Fruit fly (Drosophila melanogaster) whole organism, prepupa: ENCODE measurements around the gene CG18581.

Experiments
- CG10669 ChIP-seq: fragments of 200-800 bp; sonication (Bioruptor generic); optimal IDR thresholded peaks from 3 replicates; lab custom pipeline; 2018; ENCODE audit warnings: missing biosample characterization, mild to moderate bottlenecking, missing genetic modification characterization, moderate library complexity
- CG11294 ChIP-seq: fragments of 200-800 bp; sonication (Bioruptor generic); IDR thresholded peaks from 2 replicates; pipeline ENCODE4 v1.3.6; 2022; ENCODE audit warnings: missing biosample characterization, missing genetic modification characterization
- CG11762 ChIP-seq: fragments of 200-800 bp; sonication (Bioruptor generic); optimal IDR thresholded peaks from 3 replicates; lab custom pipeline; 2016; ENCODE audit warnings: missing biosample characterization, missing genetic modification characterization; ENCODE audit not compliant: insufficient read depth
- CG15336 ChIP-seq: fragments of 200-800 bp; sonication (Bioruptor generic); IDR thresholded peaks from 2 replicates; pipeline ENCODE4 v1.3.6; 2022; ENCODE audit warnings: missing biosample characterization, missing genetic modification characterization
- CG1621 ChIP-seq: fragments of 200-800 bp; sonication (Bioruptor generic); optimal IDR thresholded peaks from 3 replicates; lab custom pipeline; 2018; ENCODE audit warnings: missing biosample characterization, mild to moderate bottlenecking, missing genetic modification characterization
- CG16779 ChIP-seq: fragments of 200-800 bp; sonication (Bioruptor generic); optimal IDR thresholded peaks from 3 replicates; lab custom pipeline; 2017; ENCODE audit warnings: missing biosample characterization, mild to moderate bottlenecking, missing genetic modification characterization
- CG3032 ChIP-seq: fragments of 200-800 bp; optimal IDR thresholded peaks from 2 replicates; lab custom pipeline; 2019; ENCODE audit warnings: missing biosample characterization, mild to moderate bottlenecking, missing genetic modification characterization, moderate library complexity
- CG31627 ChIP-seq: fragments of 200-800 bp; sonication (Bioruptor generic); optimal IDR thresholded peaks from 3 replicates; lab custom pipeline; 2016; ENCODE audit warnings: missing biosample characterization, missing genetic modification characterization
- CG32006 ChIP-seq: fragments of 200-800 bp; sonication (Bioruptor generic); optimal IDR thresholded peaks from 3 replicates; lab custom pipeline; 2017; ENCODE audit warnings: missing biosample characterization, mild to moderate bottlenecking, missing genetic modification characterization
- CG4318 ChIP-seq: fragments of 200-800 bp; sonication (Bioruptor generic); optimal IDR thresholded peaks from 3 replicates; lab custom pipeline; 2017; ENCODE audit warnings: missing biosample characterization, mild to moderate bottlenecking, missing genetic modification characterization
- CG6163 ChIP-seq: fragments of 200-800 bp; sonication (Bioruptor generic); IDR thresholded peaks from 3 replicates; pipeline ENCODE4 v1.3.6; 2022; ENCODE audit warnings: missing biosample characterization, missing genetic modification characterization
- CG6276 ChIP-seq: fragments of 200-800 bp; sonication (Bioruptor generic); optimal IDR thresholded peaks from 2 replicates; lab custom pipeline; 2017; ENCODE audit warnings: missing biosample characterization, mild to moderate bottlenecking, missing genetic modification characterization
- CG6854 ChIP-seq: fragments of 200-800 bp; sonication (Bioruptor generic); optimal IDR thresholded peaks from 2 replicates; lab custom pipeline; 2017; ENCODE audit warnings: missing biosample characterization, mild to moderate bottlenecking, missing genetic modification characterization
- CG7368 ChIP-seq: fragments of 200-800 bp; sonication (Bioruptor generic); optimal IDR thresholded peaks from 3 replicates; lab custom pipeline; 2016; ENCODE audit warnings: missing biosample characterization, missing genetic modification characterization
- CG9139 ChIP-seq: fragments of 200-800 bp; sonication (Bioruptor generic); optimal IDR thresholded peaks from 3 replicates; lab custom pipeline; 2017; ENCODE audit warnings: missing biosample characterization, mild to moderate bottlenecking, missing genetic modification characterization
- Eip75B ChIP-seq: fragments of 200-800 bp; sonication (Bioruptor generic); optimal IDR thresholded peaks from 3 replicates; lab custom pipeline; 2016; ENCODE audit warnings: missing biosample characterization, missing genetic modification characterization
- Ets21C ChIP-seq: fragments of 200-800 bp; sonication (Bioruptor generic); optimal IDR thresholded peaks from 3 replicates; lab custom pipeline; 2016; ENCODE audit warnings: missing biosample characterization, missing genetic modification characterization
- Ets96B ChIP-seq: fragments of 200-800 bp; optimal IDR thresholded peaks from 2 replicates; lab custom pipeline; 2019; ENCODE audit warnings: missing biosample characterization, mild to moderate bottlenecking, missing genetic modification characterization, moderate library complexity
- Gug ChIP-seq: fragments of 200-800 bp; sonication (Bioruptor generic); IDR thresholded peaks from 2 replicates; pipeline ENCODE4 v1.3.6; 2022; ENCODE audit warnings: missing biosample characterization, missing genetic modification characterization
- Hr38 ChIP-seq: sonication (Bioruptor generic); optimal IDR thresholded peaks from 2 replicates; lab custom pipeline; 2016; ENCODE audit warnings: missing biosample characterization, missing genetic modification characterization
- Hr39 ChIP-seq: fragments of 200-800 bp; sonication (Bioruptor generic); optimal IDR thresholded peaks from 2 replicates; lab custom pipeline; 2016; ENCODE audit warnings: missing biosample characterization, missing genetic modification characterization
- Hr4 ChIP-seq: fragments of 200-800 bp; sonication (Bioruptor generic); optimal IDR thresholded peaks from 3 replicates; lab custom pipeline; 2016; ENCODE audit warnings: missing biosample characterization, missing genetic modification characterization
- Lpt ChIP-seq: fragments of 200-800 bp; sonication (Bioruptor generic); optimal IDR thresholded peaks from 3 replicates; lab custom pipeline; 2016; ENCODE audit warnings: missing biosample characterization, missing genetic modification characterization
- OdsH ChIP-seq: fragments of 200-800 bp; sonication (Bioruptor generic); optimal IDR thresholded peaks from 3 replicates; lab custom pipeline; 2016; ENCODE audit warnings: missing biosample characterization, missing genetic modification characterization
- Smox ChIP-seq: fragments of 200-800 bp; sonication (Bioruptor generic); optimal IDR thresholded peaks from 3 replicates; lab custom pipeline; 2016; ENCODE audit warnings: missing biosample characterization, missing genetic modification characterization
- Sox102F ChIP-seq: fragments of 200-800 bp; sonication (Bioruptor generic); optimal IDR thresholded peaks from 2 replicates; lab custom pipeline; 2016; ENCODE audit warnings: missing biosample characterization, mild to moderate bottlenecking, missing genetic modification characterization
- Sox14 ChIP-seq: fragments of 200-800 bp; sonication (Bioruptor generic); optimal IDR thresholded peaks from 3 replicates; lab custom pipeline; 2016; ENCODE audit warnings: missing biosample characterization, missing genetic modification characterization
- Sox15 ChIP-seq: fragments of 200-800 bp; sonication (Bioruptor generic); optimal IDR thresholded peaks from 3 replicates; lab custom pipeline; 2016; ENCODE audit warnings: missing biosample characterization, missing genetic modification characterization
- cyc ChIP-seq: fragments of 200-800 bp; sonication (Bioruptor generic); optimal IDR thresholded peaks from 3 replicates; lab custom pipeline; 2016; ENCODE audit warnings: missing biosample characterization, missing genetic modification characterization
- dac ChIP-seq: fragments of 200-800 bp; sonication (Bioruptor generic); optimal IDR thresholded peaks from 2 replicates; lab custom pipeline; 2017; ENCODE audit warnings: missing biosample characterization, mild to moderate bottlenecking, missing genetic modification characterization
- dsx ChIP-seq: fragments of 200-800 bp; optimal IDR thresholded peaks from 3 replicates; lab custom pipeline; 2019; ENCODE audit warnings: missing biosample characterization, mild to moderate bottlenecking, missing genetic modification characterization, moderate library complexity; ENCODE audit not compliant: poor library complexity, severe bottlenecking
- eg ChIP-seq: fragments of 200-800 bp; sonication (Bioruptor generic); IDR thresholded peaks from 3 replicates; pipeline ENCODE4 v1.3.6; 2022; ENCODE audit warnings: missing biosample characterization, missing genetic modification characterization
- esn ChIP-seq: fragments of 200-800 bp; sonication (Bioruptor generic); optimal IDR thresholded peaks from 2 replicates; lab custom pipeline; 2016; ENCODE audit warnings: missing biosample characterization, mild to moderate bottlenecking, missing genetic modification characterization, moderate library complexity
- fd59A ChIP-seq: fragments of 200-800 bp; sonication (Bioruptor generic); optimal IDR thresholded peaks from 2 replicates; lab custom pipeline; 2017; ENCODE audit warnings: missing biosample characterization, mild to moderate bottlenecking, missing genetic modification characterization, missing genetic modification reagents
- fkh ChIP-seq: fragments of 200-800 bp; sonication (Bioruptor generic); optimal IDR thresholded peaks from 3 replicates; lab custom pipeline; 2017; ENCODE audit warnings: missing biosample characterization, mild to moderate bottlenecking, missing genetic modification characterization, moderate library complexity
- lz ChIP-seq: fragments of 200-800 bp; sonication (Bioruptor generic); optimal IDR thresholded peaks from 3 replicates; lab custom pipeline; 2016; ENCODE audit warnings: missing biosample characterization, missing genetic modification characterization
- spab ChIP-seq: fragments of 200-800 bp; sonication (Bioruptor generic); optimal IDR thresholded peaks from 2 replicates; lab custom pipeline; 2017; ENCODE audit warnings: missing biosample characterization, mild to moderate bottlenecking, missing genetic modification characterization, missing genetic modification reagents
- topi ChIP-seq: fragments of 200-800 bp; sonication (Bioruptor generic); optimal IDR thresholded peaks from 3 replicates; lab custom pipeline; 2016; ENCODE audit warnings: missing biosample characterization, missing genetic modification characterization
- vri ChIP-seq: fragments of 200-800 bp; sonication (Bioruptor generic); optimal IDR thresholded peaks from 3 replicates; lab custom pipeline; 2016; ENCODE audit warnings: missing biosample characterization, mild to moderate bottlenecking, missing genetic modification characterization

Gene CG18581

DNA sequence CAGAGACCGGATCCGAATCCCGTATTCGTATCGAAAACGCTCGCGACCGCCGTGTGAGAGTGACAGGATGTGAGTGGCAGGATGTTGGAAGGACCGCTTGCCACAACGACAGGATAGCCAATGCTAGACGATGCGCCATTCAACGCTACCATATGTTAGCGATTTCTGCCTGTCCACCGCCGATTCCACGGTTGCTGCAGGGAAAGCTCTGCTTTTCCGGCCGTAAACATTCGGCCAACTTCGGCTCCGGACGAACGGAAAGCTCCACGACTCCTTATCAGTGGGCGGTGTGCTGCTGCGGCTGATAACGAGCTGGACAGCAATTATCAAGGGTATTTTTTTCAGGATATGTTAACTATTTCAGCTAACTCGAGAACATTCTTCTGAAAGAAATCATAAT is 14.9 kb upstream of the CG18581 start, which contains the start of gene Sytbeta:
Gene Sytbeta, minus strand, starts transcription at position 101 of the 400 bp plus-strand sequence.
- TF ChIP-seq spab (GFP tag; lab: Kevin White, UChicago) (no peak), fkh (GFP tag; lab: Kevin White, UChicago) (no peak), CG31627 (GFP tag; lab: Kevin White, UChicago) (no peak), CG3032 (tag; lab: Kevin White, UChicago) (no peak), lz (GFP tag; lab: Kevin White, UChicago) (no peak), CG9139 (no peak), CG32006 (no peak), CG16779 (tag; lab: Kevin White, UChicago) (no peak), OdsH (GFP tag; lab: Kevin White, UChicago) (no peak), CG15336 (GFP tag; lab: Robert Waterston, UW) (no peak), esn (GFP tag; lab: Kevin White, UChicago) (no peak), CG1621 (no peak), Eip75B (GFP tag; lab: Kevin White, UChicago) (no peak), eg (GFP tag; lab: Robert Waterston, UW) (no peak)

- TF ChIP-seq spab (GFP tag; lab: Kevin White, UChicago) = no peak
- no peak for TF ChIP-seq Sox102F (GFP tag; lab: Kevin White, UChicago)
- TF ChIP-seq eg (GFP tag; lab: Robert Waterston, UW) = no peak
- no peak for TF ChIP-seq CG11294 (GFP tag; lab: Robert Waterston, UW)
- no peak for TF ChIP-seq CG7368 (GFP tag; lab: Kevin White, UChicago)
- no peak for TF ChIP-seq CG4318 (GFP tag; lab: Kevin White, UChicago)
- TF ChIP-seq CG6854 (GFP tag; lab: Kevin White, UChicago) = no peak
- no peak for TF ChIP-seq Hr39 (GFP tag; lab: Kevin White, UChicago)
- TF ChIP-seq Hr4 = no peak
- no peak for TF ChIP-seq CG15336 (GFP tag; lab: Robert Waterston, UW)
- no peak for TF ChIP-seq CG3032 (tag; lab: Kevin White, UChicago)
- TF ChIP-seq, all 60 proteins: peak for 0
Observed at dm6 chr3L:15061605-15062004, 11.6 kb upstream of the CG18581 start, which contains the start of gene CG13460. TSS of gene CG13460 (minus strand) at chr3L:15061705.

- TF ChIP-seq Eip75B (GFP tag; lab: Kevin White, UChicago) (no peak), lz (GFP tag; lab: Kevin White, UChicago) (no peak), cyc (GFP tag; lab: Kevin White, UChicago) (no peak), Sox15 (GFP tag; lab: Kevin White, UChicago) (no peak), Hr38 (no peak), Hr39 (GFP tag; lab: Kevin White, UChicago) (no peak), CG6276 (no peak), CG11294 (GFP tag; lab: Robert Waterston, UW) (no peak), CG16779 (tag; lab: Kevin White, UChicago) (no peak), CG9139 (no peak), CG6163 (GFP tag; lab: Robert Waterston, UW) (no peak)
Observed at dm6 chr3L:15054477-15054876, 4.5 kb upstream of the CG18581 start, which contains the start of gene EAChm. TSS of gene EAChm (plus strand) at chr3L:15054777.

dm6 chr3L:15054035-15054434 is 4.0 kb upstream of the CG18581 start, which contains the start of gene CG18649:
TSS of gene CG18649 (minus strand) at chr3L:15054135.
- TF ChIP-seq Sox102F (GFP tag; lab: Kevin White, UChicago) (no peak), CG15336 (GFP tag; lab: Robert Waterston, UW) (no peak), OdsH (GFP tag; lab: Kevin White, UChicago) (no peak), fkh (GFP tag; lab: Kevin White, UChicago) (peak; percentile 62), Ets96B (tag; lab: Kevin White, UChicago) (no peak), Ets21C (no peak), CG11762 (GFP tag; lab: Kevin White, UChicago) (no peak), eg (GFP tag; lab: Robert Waterston, UW) (no peak)

dm6 chr3L:15053251-15053650 is 3.2 kb upstream of the CG18581 start, which contains the start of gene CG43680:
TSS of gene CG43680 (minus strand) at chr3L:15053351.
- no peak for TF ChIP-seq Hr38
- no peak for TF ChIP-seq dsx (GFP tag; lab: Kevin White, UChicago)
- TF ChIP-seq fd59A (GFP tag; lab: Kevin White, UChicago) = no peak
- no peak for TF ChIP-seq Sox15 (GFP tag; lab: Kevin White, UChicago)
- TF ChIP-seq CG7368 (GFP tag; lab: Kevin White, UChicago) = no peak
- no peak for TF ChIP-seq CG16779 (tag; lab: Kevin White, UChicago)
- no peak for TF ChIP-seq Gug (GFP tag; lab: Robert Waterston, UW)
- TF ChIP-seq vri (GFP tag; lab: Kevin White, UChicago) = no peak
- TF ChIP-seq dac (GFP tag; lab: Kevin White, UChicago) = no peak
- no peak for TF ChIP-seq Hr4
- no peak for TF ChIP-seq Lpt (GFP tag; lab: Kevin White, UChicago)
- no peak for TF ChIP-seq topi (GFP tag; lab: Kevin White, UChicago)
- TF ChIP-seq CG10669 (GFP tag; lab: Kevin White, UChicago) = no peak
- no peak for TF ChIP-seq Sox14 (GFP tag; lab: Kevin White, UChicago)
- TF ChIP-seq lz (GFP tag; lab: Kevin White, UChicago) = no peak
- no peak for TF ChIP-seq Smox (GFP tag; lab: Kevin White, UChicago)
